Fruit fly (Drosophila melanogaster) whole organism, prepupa: ENCODE data around the gene Dh31.
A peak's percentile ranks its signal among the peaks of the same experiment; 100 is the strongest.

Source experiments
- Blimp-1 ChIP-seq: fragments of 200-800 bp; sonication (Bioruptor generic); optimal IDR thresholded peaks from 3 replicates; lab custom pipeline; 2017; ENCODE audit warnings: missing biosample characterization, missing genetic modification characterization, mild to moderate bottlenecking, moderate library complexity, missing genetic modification reagents
- CG10669 ChIP-seq: fragments of 200-800 bp; sonication (Bioruptor generic); optimal IDR thresholded peaks from 3 replicates; lab custom pipeline; 2018; ENCODE audit warnings: missing biosample characterization, mild to moderate bottlenecking, missing genetic modification characterization, moderate library complexity
- CG11294 ChIP-seq: fragments of 200-800 bp; sonication (Bioruptor generic); IDR thresholded peaks from 2 replicates; pipeline ENCODE4 v1.3.6; 2022; ENCODE audit warnings: missing biosample characterization, missing genetic modification characterization
- CG11762 ChIP-seq: fragments of 200-800 bp; sonication (Bioruptor generic); optimal IDR thresholded peaks from 3 replicates; lab custom pipeline; 2016; ENCODE audit warnings: missing biosample characterization, missing genetic modification characterization; ENCODE audit not compliant: insufficient read depth
- CG11902 ChIP-seq: fragments of 200-800 bp; sonication (Bioruptor generic); optimal IDR thresholded peaks from 3 replicates; lab custom pipeline; 2016; ENCODE audit warnings: missing biosample characterization, missing genetic modification characterization
- CG15336 ChIP-seq: fragments of 200-800 bp; sonication (Bioruptor generic); IDR thresholded peaks from 2 replicates; pipeline ENCODE4 v1.3.6; 2022; ENCODE audit warnings: missing biosample characterization, missing genetic modification characterization
- CG16779 ChIP-seq: fragments of 200-800 bp; sonication (Bioruptor generic); optimal IDR thresholded peaks from 3 replicates; lab custom pipeline; 2017; ENCODE audit warnings: missing biosample characterization, mild to moderate bottlenecking, missing genetic modification characterization
- CG3032 ChIP-seq: fragments of 200-800 bp; optimal IDR thresholded peaks from 2 replicates; lab custom pipeline; 2019; ENCODE audit warnings: missing biosample characterization, mild to moderate bottlenecking, missing genetic modification characterization, moderate library complexity
- CG31627 ChIP-seq: fragments of 200-800 bp; sonication (Bioruptor generic); optimal IDR thresholded peaks from 3 replicates; lab custom pipeline; 2016; ENCODE audit warnings: missing biosample characterization, missing genetic modification characterization
- CG32006 ChIP-seq: fragments of 200-800 bp; sonication (Bioruptor generic); optimal IDR thresholded peaks from 3 replicates; lab custom pipeline; 2017; ENCODE audit warnings: missing biosample characterization, mild to moderate bottlenecking, missing genetic modification characterization
- CG34406 ChIP-seq: fragments of 200-800 bp; sonication (Bioruptor generic); optimal IDR thresholded peaks from 3 replicates; lab custom pipeline; 2016; ENCODE audit warnings: missing biosample characterization, missing genetic modification characterization
- CG4318 ChIP-seq: fragments of 200-800 bp; sonication (Bioruptor generic); optimal IDR thresholded peaks from 3 replicates; lab custom pipeline; 2017; ENCODE audit warnings: missing biosample characterization, mild to moderate bottlenecking, missing genetic modification characterization
- CG6163 ChIP-seq: fragments of 200-800 bp; sonication (Bioruptor generic); IDR thresholded peaks from 3 replicates; pipeline ENCODE4 v1.3.6; 2022; ENCODE audit warnings: missing biosample characterization, missing genetic modification characterization
- CG6276 ChIP-seq: fragments of 200-800 bp; sonication (Bioruptor generic); optimal IDR thresholded peaks from 2 replicates; lab custom pipeline; 2017; ENCODE audit warnings: missing biosample characterization, mild to moderate bottlenecking, missing genetic modification characterization
- CG6792 ChIP-seq: fragments of 200-800 bp; sonication (Bioruptor generic); optimal IDR thresholded peaks from 3 replicates; lab custom pipeline; 2016; ENCODE audit warnings: missing biosample characterization, missing genetic modification characterization
- CG6808 ChIP-seq: fragments of 200-800 bp; sonication (Bioruptor generic); optimal IDR thresholded peaks from 3 replicates; lab custom pipeline; 2017; ENCODE audit warnings: missing biosample characterization, missing genetic modification characterization, mild to moderate bottlenecking, moderate library complexity, missing genetic modification reagents
- CG7368 ChIP-seq: fragments of 200-800 bp; sonication (Bioruptor generic); optimal IDR thresholded peaks from 3 replicates; lab custom pipeline; 2016; ENCODE audit warnings: missing biosample characterization, missing genetic modification characterization
- CG8319 ChIP-seq: fragments of 200-800 bp; sonication (Bioruptor generic); optimal IDR thresholded peaks from 3 replicates; lab custom pipeline; 2016; ENCODE audit warnings: missing biosample characterization, missing genetic modification characterization
- CG9139 ChIP-seq: fragments of 200-800 bp; sonication (Bioruptor generic); optimal IDR thresholded peaks from 3 replicates; lab custom pipeline; 2017; ENCODE audit warnings: missing biosample characterization, mild to moderate bottlenecking, missing genetic modification characterization
- Eip78C ChIP-seq: fragments of 200-800 bp; sonication (Bioruptor generic); peaks from one replicate; lab custom pipeline; 2016; ENCODE audit warnings: missing biosample characterization, missing genetic modification characterization
- Eip93F ChIP-seq: fragments of 200-800 bp; sonication (Bioruptor generic); optimal IDR thresholded peaks from 2 replicates; lab custom pipeline; 2016; ENCODE audit warnings: missing biosample characterization, mild to moderate bottlenecking, missing genetic modification characterization
- Ets21C ChIP-seq: fragments of 200-800 bp; sonication (Bioruptor generic); optimal IDR thresholded peaks from 3 replicates; lab custom pipeline; 2016; ENCODE audit warnings: missing biosample characterization, missing genetic modification characterization
- Ets96B ChIP-seq: fragments of 200-800 bp; optimal IDR thresholded peaks from 2 replicates; lab custom pipeline; 2019; ENCODE audit warnings: missing biosample characterization, mild to moderate bottlenecking, missing genetic modification characterization, moderate library complexity
- Lpt ChIP-seq: fragments of 200-800 bp; sonication (Bioruptor generic); optimal IDR thresholded peaks from 3 replicates; lab custom pipeline; 2016; ENCODE audit warnings: missing biosample characterization, missing genetic modification characterization
- Met ChIP-seq: fragments of 200-800 bp; sonication (Bioruptor generic); optimal IDR thresholded peaks from 3 replicates; lab custom pipeline; 2016; ENCODE audit warnings: missing biosample characterization, missing genetic modification characterization
- OdsH ChIP-seq: fragments of 200-800 bp; sonication (Bioruptor generic); optimal IDR thresholded peaks from 3 replicates; lab custom pipeline; 2016; ENCODE audit warnings: missing biosample characterization, missing genetic modification characterization
- Sox102F ChIP-seq: fragments of 200-800 bp; sonication (Bioruptor generic); optimal IDR thresholded peaks from 2 replicates; lab custom pipeline; 2016; ENCODE audit warnings: missing biosample characterization, mild to moderate bottlenecking, missing genetic modification characterization
- Sox14 ChIP-seq: fragments of 200-800 bp; sonication (Bioruptor generic); optimal IDR thresholded peaks from 3 replicates; lab custom pipeline; 2016; ENCODE audit warnings: missing biosample characterization, missing genetic modification characterization
- Sox15 ChIP-seq: fragments of 200-800 bp; sonication (Bioruptor generic); optimal IDR thresholded peaks from 3 replicates; lab custom pipeline; 2016; ENCODE audit warnings: missing biosample characterization, missing genetic modification characterization
- achi ChIP-seq: fragments of 200-800 bp; sonication (Bioruptor generic); optimal IDR thresholded peaks from 3 replicates; lab custom pipeline; 2016; ENCODE audit warnings: missing biosample characterization, missing genetic modification characterization
- acj6 ChIP-seq: fragments of 200-800 bp; sonication (Bioruptor generic); optimal IDR thresholded peaks from 3 replicates; lab custom pipeline; 2016; ENCODE audit warnings: missing biosample characterization, missing genetic modification characterization
- cyc ChIP-seq: fragments of 200-800 bp; sonication (Bioruptor generic); optimal IDR thresholded peaks from 3 replicates; lab custom pipeline; 2016; ENCODE audit warnings: missing biosample characterization, missing genetic modification characterization
- dac ChIP-seq: fragments of 200-800 bp; sonication (Bioruptor generic); optimal IDR thresholded peaks from 2 replicates; lab custom pipeline; 2017; ENCODE audit warnings: missing biosample characterization, mild to moderate bottlenecking, missing genetic modification characterization
- dsx ChIP-seq: fragments of 200-800 bp; optimal IDR thresholded peaks from 3 replicates; lab custom pipeline; 2019; ENCODE audit warnings: missing biosample characterization, mild to moderate bottlenecking, missing genetic modification characterization, moderate library complexity; ENCODE audit not compliant: poor library complexity, severe bottlenecking
- eg ChIP-seq: fragments of 200-800 bp; sonication (Bioruptor generic); IDR thresholded peaks from 3 replicates; pipeline ENCODE4 v1.3.6; 2022; ENCODE audit warnings: missing biosample characterization, missing genetic modification characterization
- esn ChIP-seq: fragments of 200-800 bp; sonication (Bioruptor generic); optimal IDR thresholded peaks from 2 replicates; lab custom pipeline; 2016; ENCODE audit warnings: missing biosample characterization, mild to moderate bottlenecking, missing genetic modification characterization, moderate library complexity
- fd59A ChIP-seq: fragments of 200-800 bp; sonication (Bioruptor generic); optimal IDR thresholded peaks from 2 replicates; lab custom pipeline; 2017; ENCODE audit warnings: missing biosample characterization, mild to moderate bottlenecking, missing genetic modification characterization, missing genetic modification reagents
- fd85E ChIP-seq: fragments of 200-800 bp; sonication (Bioruptor generic); optimal IDR thresholded peaks from 3 replicates; lab custom pipeline; 2016; ENCODE audit warnings: missing biosample characterization, missing genetic modification characterization
- fkh ChIP-seq: fragments of 200-800 bp; sonication (Bioruptor generic); optimal IDR thresholded peaks from 3 replicates; lab custom pipeline; 2017; ENCODE audit warnings: missing biosample characterization, mild to moderate bottlenecking, missing genetic modification characterization, moderate library complexity
- net ChIP-seq: fragments of 200-800 bp; sonication (Bioruptor generic); optimal IDR thresholded peaks from 3 replicates; lab custom pipeline; 2016; ENCODE audit warnings: missing biosample characterization, missing genetic modification characterization
- pdm3 ChIP-seq: fragments of 200-800 bp; sonication (Bioruptor generic); optimal IDR thresholded peaks from 3 replicates; lab custom pipeline; 2016; ENCODE audit warnings: missing biosample characterization, missing genetic modification characterization
- salr ChIP-seq, 2 experiments: fragments of 200-800 bp; sonication (Bioruptor generic); optimal IDR thresholded peaks; 3 replicates each; lab custom pipeline; 2016 to 2018; ENCODE audit warnings: missing biosample characterization in 2 of 2, missing genetic modification characterization in 2 of 2, mild to moderate bottlenecking in 1 of 2
- spab ChIP-seq: fragments of 200-800 bp; sonication (Bioruptor generic); optimal IDR thresholded peaks from 2 replicates; lab custom pipeline; 2017; ENCODE audit warnings: missing biosample characterization, mild to moderate bottlenecking, missing genetic modification characterization, missing genetic modification reagents
- ss ChIP-seq, 2 experiments: fragments of 200-800 bp; sonication (Bioruptor generic); optimal IDR thresholded peaks; 2 replicates in 1 of 2; 3 replicates in 1 of 2; lab custom pipeline; 2017 to 2018; ENCODE audit warnings: mild to moderate bottlenecking in 2 of 2, missing biosample characterization in 2 of 2, missing genetic modification characterization in 2 of 2, moderate library complexity in 1 of 2
- topi ChIP-seq: fragments of 200-800 bp; sonication (Bioruptor generic); optimal IDR thresholded peaks from 3 replicates; lab custom pipeline; 2016; ENCODE audit warnings: missing biosample characterization, missing genetic modification characterization
- vri ChIP-seq: fragments of 200-800 bp; sonication (Bioruptor generic); optimal IDR thresholded peaks from 3 replicates; lab custom pipeline; 2016; ENCODE audit warnings: missing biosample characterization, mild to moderate bottlenecking, missing genetic modification characterization

Gene Dh31

dm6 chr2L:8471667-8472066 lies 35.0 kb downstream of the Dh31 start (continued):
- TF ChIP-seq dac (GFP tag; lab: Kevin White, UChicago), result no peak
- peak; percentile 63 for TF ChIP-seq Lpt
- peak; percentile 7 for TF ChIP-seq CG9139 (GFP tag; lab: Kevin White, UChicago)
- peak; percentile 49 for TF ChIP-seq Met
- TF ChIP-seq Sox102F (GFP tag; lab: Kevin White, UChicago), result no peak
- peak; percentile 36 for TF ChIP-seq CG11762 (GFP tag; lab: Kevin White, UChicago)
- peak; percentile 48 for TF ChIP-seq esn (GFP tag; lab: Kevin White, UChicago)
- TF ChIP-seq Blimp-1, result no peak
- peak; percentile 59; the same call in 2 of the 3 replicates for TF ChIP-seq CG6163 (GFP tag; lab: Robert Waterston, UW)
- peak; percentile 26 for TF ChIP-seq CG4318
- no peak for TF ChIP-seq CG7368 (GFP tag; lab: Kevin White, UChicago)
- no peak for TF ChIP-seq CG8319 (GFP tag; lab: Kevin White, UChicago)
- TF ChIP-seq, all 60 proteins: peak for 47

dm6 chr2L:8468929-8469681 lies 37.5 kb downstream of the Dh31 start:
- peak; percentile 36 for TF ChIP-seq CG31627 (GFP tag; lab: Kevin White, UChicago)
- no peak for TF ChIP-seq Eip93F (GFP tag; lab: Kevin White, UChicago)
- TF ChIP-seq CG10669 (GFP tag; lab: Kevin White, UChicago), result no peak
- TF ChIP-seq Sox14 (GFP tag; lab: Kevin White, UChicago), result peak; percentile 7
- TF ChIP-seq CG11294 (GFP tag; lab: Robert Waterston, UW), result no peak
- TF ChIP-seq topi, result peak; percentile 47
- TF ChIP-seq CG11762 (GFP tag; lab: Kevin White, UChicago), result no peak
- peak; percentile 52 for TF ChIP-seq Sox102F (GFP tag; lab: Kevin White, UChicago)
- no peak for TF ChIP-seq CG15336
- no peak for TF ChIP-seq CG4318
- peak; percentile 48 for TF ChIP-seq Met
- peak; percentile 32 for TF ChIP-seq OdsH (GFP tag; lab: Kevin White, UChicago)
- TF ChIP-seq CG34406, result no peak
- TF ChIP-seq achi (GFP tag; lab: Kevin White, UChicago), result peak; percentile 32
- no peak for TF ChIP-seq salr (GFP tag; optimal IDR thresholded peaks at IDR 0.05; lab: Kevin White, UChicago)
- no peak for TF ChIP-seq CG8319 (GFP tag; lab: Kevin White, UChicago)
- no peak for TF ChIP-seq CG6808
- peak; percentile 21 for TF ChIP-seq CG3032 (tag; lab: Kevin White, UChicago)
- peak; percentile 15 for TF ChIP-seq acj6
- no peak for TF ChIP-seq Sox15
- TF ChIP-seq Eip78C (GFP tag; lab: Kevin White, UChicago), result peak; percentile 79
- TF ChIP-seq pdm3 (GFP tag; lab: Kevin White, UChicago), result peak; percentile 20
- no peak for TF ChIP-seq CG7368 (GFP tag; lab: Kevin White, UChicago)
- no peak for TF ChIP-seq net (GFP tag; lab: Kevin White, UChicago)
- TF ChIP-seq CG16779 (tag; lab: Kevin White, UChicago), result no peak
- peak; percentile 14 for TF ChIP-seq vri
- no peak for TF ChIP-seq fd85E (GFP tag; lab: Kevin White, UChicago)
- peak; percentile 41 for TF ChIP-seq esn (GFP tag; lab: Kevin White, UChicago)
- TF ChIP-seq spab (GFP tag; lab: Kevin White, UChicago), result no peak
- TF ChIP-seq CG11902 (GFP tag; lab: Kevin White, UChicago), result no peak
- TF ChIP-seq cyc (GFP tag; lab: Kevin White, UChicago), result peak; percentile 8
- no peak for TF ChIP-seq Ets96B
- TF ChIP-seq fkh (GFP tag; lab: Kevin White, UChicago), result no peak
- no peak for TF ChIP-seq CG9139 (GFP tag; lab: Kevin White, UChicago)
- TF ChIP-seq CG6163 (GFP tag; lab: Robert Waterston, UW), result no peak
- TF ChIP-seq fd59A (GFP tag; lab: Kevin White, UChicago), result no peak
- TF ChIP-seq CG32006 (GFP tag; lab: Kevin White, UChicago), result peak; percentile 37
- TF ChIP-seq ss (GFP tag; optimal IDR thresholded peaks at IDR 0.05; lab: Kevin White, UChicago), result peak in 1 of 2 experiments; percentile 94
- no peak for TF ChIP-seq dsx (GFP tag; lab: Kevin White, UChicago)
- no peak for TF ChIP-seq CG6276 (GFP tag; lab: Kevin White, UChicago)
- no peak for TF ChIP-seq eg
- peak; percentile 1 for TF ChIP-seq Blimp-1
- TF ChIP-seq CG6792 (GFP tag; lab: Kevin White, UChicago), result peak; percentile 28
- TF ChIP-seq Ets21C (GFP tag; lab: Kevin White, UChicago), result no peak
